Worm (Caenorhabditis elegans): ENCODE measurements around the gene W02B12.1.

- TF ChIP-seq ama-1 (optimal IDR thresholded peaks at IDR 0.05) (no peak), F13C5.2 (tag; optimal IDR thresholded peaks at IDR 0.05) (no peak), tbx-11 (GFP tag; IDR thresholded peaks at IDR 0.05) (no peak), aly-1 (tag; optimal IDR thresholded peaks at IDR 0.05) (no peak), hmbx-1 (tag; optimal IDR thresholded peaks at IDR 0.05) (no peak), hnd-1 (tag; optimal IDR thresholded peaks at IDR 0.05) (no peak), pes-1 (GFP tag; IDR thresholded peaks at IDR 0.05) (no peak)
Measured at ce11 chrII:11438417-11438816, 10.4 kb upstream of the W02B12.1 start, which contains the start of gene vha-6.

Measured in whole organism, early embryonic.